Worm (Caenorhabditis elegans) whole organism, young adult: ENCODE results near the gene srh-16.

ENCODE experiments used
- B0019.2 ChIP-seq: fragments of 200-800 bp; sonication (Bioruptor generic); conservative IDR thresholded peaks from 2 replicates; pipeline ENCODE4 v1.3.6; 2022; ENCODE audit warnings: missing genetic modification reagents, missing genetic modification characterization, missing compliant biosample characterization
- B0261.1 ChIP-seq: sonication (generic microtip); optimal IDR thresholded peaks from 2 replicates; lab custom pipeline; 2016; ENCODE audit warnings: mild to moderate bottlenecking, missing genetic modification characterization, moderate library complexity, missing compliant biosample characterization
- B0336.3 ChIP-seq: fragments of 200-800 bp; sonication (Bioruptor generic); IDR thresholded peaks from 2 replicates; pipeline ENCODE4 v1.3.6; 2022; ENCODE audit warnings: missing genetic modification characterization, missing compliant biosample characterization
- C06A6.2 ChIP-seq: fragments of 200-800 bp; sonication (Bioruptor generic); conservative IDR thresholded peaks from 2 replicates; pipeline ENCODE4 v1.3.6; 2022; ENCODE audit warnings: missing genetic modification characterization, missing compliant biosample characterization
- C17E4.6 ChIP-seq: fragments of 200-800 bp; sonication (Bioruptor generic); IDR thresholded peaks from 2 replicates; pipeline ENCODE4 v1.3.6; 2022; ENCODE audit warnings: missing genetic modification reagents, missing genetic modification characterization, missing compliant biosample characterization
- D2030.7 ChIP-seq: fragments of 200-800 bp; sonication (Bioruptor generic); IDR thresholded peaks from 2 replicates; pipeline ENCODE4 v1.3.6; 2022; ENCODE audit warnings: missing genetic modification reagents, missing genetic modification characterization, missing compliant biosample characterization
- F23B12.7 ChIP-seq: sonication (generic microtip); optimal IDR thresholded peaks from 2 replicates; lab custom pipeline; 2017; ENCODE audit warnings: missing genetic modification characterization, mild to moderate bottlenecking, missing compliant biosample characterization, antibody characterized with exemption, moderate library complexity; ENCODE audit not compliant: insufficient read depth
- F37B4.10 ChIP-seq: fragments of 200-800 bp; sonication (Bioruptor generic); IDR thresholded peaks from 2 replicates; pipeline ENCODE4 v1.3.6; 2022; ENCODE audit warnings: missing genetic modification characterization, missing compliant biosample characterization
- F49E8.2 ChIP-seq: sonication (generic microtip); optimal IDR thresholded peaks from 3 replicates; lab custom pipeline; 2017; ENCODE audit warnings: missing genetic modification characterization, mild to moderate bottlenecking, missing compliant biosample characterization, antibody characterized with exemption, moderate library complexity; ENCODE audit not compliant: insufficient read depth
- K11D2.4 ChIP-seq: fragments of 200-800 bp; sonication (Bioruptor generic); IDR thresholded peaks from 2 replicates; pipeline ENCODE4 v1.3.6; 2022; ENCODE audit warnings: missing genetic modification reagents, missing genetic modification characterization, missing compliant biosample characterization
- K12H6.12 ChIP-seq: fragments of 200-800 bp; sonication (Bioruptor generic); optimal IDR thresholded peaks from 2 replicates; lab custom pipeline; 2018; ENCODE audit warnings: mild to moderate bottlenecking, missing genetic modification characterization, missing compliant biosample characterization
- Y53F4B.3 ChIP-seq: fragments of 200-800 bp; sonication (Bioruptor generic); IDR thresholded peaks from 2 replicates; pipeline ENCODE4 v1.3.6; 2022; ENCODE audit warnings: missing genetic modification reagents, missing genetic modification characterization, missing compliant biosample characterization
- Y56A3A.18 ChIP-seq: fragments of 200-800 bp; sonication (Bioruptor generic); IDR thresholded peaks from 2 replicates; pipeline ENCODE4 v1.3.6; 2022; ENCODE audit warnings: missing genetic modification reagents, missing genetic modification characterization, missing compliant biosample characterization
- ama-1 ChIP-seq, 3 experiments: fragments of 150-350 bp in 1 of 3; sonication (generic microtip) in 2 of 3; optimal IDR thresholded peaks; 2 replicates each; lab custom pipeline; 2014 to 2018; ENCODE audit warnings: missing biosample characterization in 2 of 3, missing genetic modification characterization in 2 of 3, missing genetic modification reagents in 2 of 3
- aptf-3 ChIP-seq: fragments of 200-800 bp; sonication (Bioruptor generic); IDR thresholded peaks from 2 replicates; pipeline ENCODE4 v1.3.6; 2022; ENCODE audit warnings: missing genetic modification characterization, missing compliant biosample characterization
- athp-1 ChIP-seq: sonication (generic microtip); optimal IDR thresholded peaks from 2 replicates; lab custom pipeline; 2017; ENCODE audit warnings: mild to moderate bottlenecking, missing genetic modification characterization, missing compliant biosample characterization
- ccch-3 ChIP-seq: fragments of 200-800 bp; sonication (Bioruptor generic); optimal IDR thresholded peaks from 2 replicates; lab custom pipeline; 2018; ENCODE audit warnings: mild to moderate bottlenecking, missing genetic modification characterization, missing compliant biosample characterization
- cebp-1 ChIP-seq, 2 experiments: fragments of 200-800 bp in 1 of 2; sonication (Bioruptor generic) in 1 of 2; sonication (generic microtip) in 1 of 2; IDR thresholded peaks in 1 of 2; optimal IDR thresholded peaks in 1 of 2; 2 replicates each; pipeline versions ENCODE4 v1.3.6 to Lab custom; 2017 to 2022; ENCODE audit warnings: missing compliant biosample characterization in 2 of 2, missing genetic modification characterization in 2 of 2, mild to moderate bottlenecking in 1 of 2, missing genetic modification reagents in 1 of 2, moderate library complexity in 1 of 2
- ceh-27 ChIP-seq: fragments of 200-800 bp; sonication (Bioruptor generic); optimal IDR thresholded peaks from 2 replicates; lab custom pipeline; 2018; ENCODE audit warnings: mild to moderate bottlenecking, missing genetic modification characterization, moderate library complexity, missing compliant biosample characterization
- ceh-40 ChIP-seq: fragments of 200-800 bp; sonication (Bioruptor generic); IDR thresholded peaks from 2 replicates; pipeline ENCODE4 v1.3.6; 2022; ENCODE audit warnings: missing genetic modification characterization, missing compliant biosample characterization
- ceh-91 ChIP-seq: fragments of 200-800 bp; sonication (Bioruptor generic); IDR thresholded peaks from 2 replicates; pipeline ENCODE4 v1.3.6; 2022; ENCODE audit warnings: missing genetic modification reagents, missing genetic modification characterization, missing compliant biosample characterization
- dox-1 ChIP-seq: fragments of 200-800 bp; sonication (Bioruptor generic); IDR thresholded peaks from 2 replicates; pipeline ENCODE4 v1.3.6; 2022; ENCODE audit warnings: missing genetic modification reagents, missing genetic modification characterization, missing compliant biosample characterization
- dpl-1 ChIP-seq: fragments of 150-350 bp; optimal IDR thresholded peaks from 2 replicates; lab custom pipeline; 2014; ENCODE audit warnings: missing biosample characterization, missing genetic modification reagents, missing genetic modification characterization
- gei-17 ChIP-seq: fragments of 200-800 bp; sonication (Bioruptor generic); optimal IDR thresholded peaks from 2 replicates; lab custom pipeline; 2018; ENCODE audit warnings: mild to moderate bottlenecking, missing genetic modification characterization, missing compliant biosample characterization
- hlh-26 ChIP-seq: fragments of 200-800 bp; sonication (Bioruptor generic); conservative IDR thresholded peaks from 2 replicates; pipeline ENCODE4 v1.3.6; 2022; ENCODE audit warnings: missing genetic modification reagents, missing genetic modification characterization, missing compliant biosample characterization
- hmg-1.2 ChIP-seq: fragments of 200-800 bp; sonication (Bioruptor generic); IDR thresholded peaks from 2 replicates; pipeline ENCODE4 v1.3.6; 2022; ENCODE audit warnings: missing genetic modification reagents, missing genetic modification characterization, missing compliant biosample characterization
- hrde-1 ChIP-seq: sonication (generic microtip); optimal IDR thresholded peaks from 2 replicates; lab custom pipeline; 2016; ENCODE audit warnings: missing genetic modification characterization, mild to moderate bottlenecking, missing compliant biosample characterization, moderate library complexity, missing genotype, missing genetic modification reagents, borderline replicate concordance
- let-607 ChIP-seq, 2 experiments: fragments of 200-800 bp in 1 of 2; sonication (Bioruptor generic) in 1 of 2; sonication (generic microtip) in 1 of 2; optimal IDR thresholded peaks; 2 replicates each; lab custom pipeline; 2016 to 2018; ENCODE audit warnings: mild to moderate bottlenecking in 2 of 2, missing compliant biosample characterization in 2 of 2, missing genetic modification characterization in 2 of 2, moderate library complexity in 2 of 2, missing genotype in 1 of 2
- lin-54 ChIP-seq: fragments of 200-800 bp; sonication (Bioruptor generic); optimal IDR thresholded peaks from 2 replicates; lab custom pipeline; 2018; ENCODE audit warnings: mild to moderate bottlenecking, missing genetic modification characterization, missing compliant biosample characterization
- lsy-27 ChIP-seq: sonication (generic microtip); optimal IDR thresholded peaks from 2 replicates; lab custom pipeline; 2017; ENCODE audit warnings: missing genetic modification characterization, mild to moderate bottlenecking, missing compliant biosample characterization, antibody characterized with exemption, missing genotype, borderline replicate concordance; ENCODE audit not compliant: insufficient read depth
- madf-3 ChIP-seq: fragments of 200-800 bp; sonication (Bioruptor generic); IDR thresholded peaks from 2 replicates; pipeline ENCODE4 v1.3.6; 2022; ENCODE audit warnings: missing genetic modification reagents, missing genetic modification characterization, missing compliant biosample characterization
- madf-6 ChIP-seq: fragments of 200-800 bp; sonication (Bioruptor generic); IDR thresholded peaks from 2 replicates; pipeline ENCODE4 v1.3.6; 2022; ENCODE audit warnings: missing genetic modification reagents, missing genetic modification characterization, missing compliant biosample characterization
- nfya-2 ChIP-seq: fragments of 200-800 bp; sonication (Bioruptor generic); IDR thresholded peaks from 2 replicates; pipeline ENCODE4 v1.3.6; 2022; ENCODE audit warnings: missing genetic modification reagents, missing genetic modification characterization, missing compliant biosample characterization
- nfyb-1 ChIP-seq: fragments of 200-800 bp; sonication (Bioruptor generic); IDR thresholded peaks from 2 replicates; pipeline ENCODE4 v1.3.6; 2022; ENCODE audit warnings: missing genetic modification reagents, missing genetic modification characterization, missing compliant biosample characterization
- nhr-120 ChIP-seq: fragments of 200-800 bp; sonication (Bioruptor generic); IDR thresholded peaks from 2 replicates; pipeline ENCODE4 v1.3.6; 2022; ENCODE audit warnings: missing genetic modification characterization, missing compliant biosample characterization
- nhr-179 ChIP-seq: sonication (generic microtip); optimal IDR thresholded peaks from 2 replicates; lab custom pipeline; 2016; ENCODE audit warnings: mild to moderate bottlenecking, missing genetic modification characterization, missing compliant biosample characterization
- rpc-1 ChIP-seq, 2 experiments: fragments of 150-350 bp in 1 of 2; sonication (generic microtip) in 1 of 2; optimal IDR thresholded peaks; 2 replicates each; lab custom pipeline; 2014 to 2018; ENCODE audit warnings: missing biosample characterization in 1 of 2, missing genetic modification characterization in 1 of 2, missing genetic modification reagents in 1 of 2, missing genotype in 1 of 2
- sea-2 ChIP-seq: fragments of 200-800 bp; sonication (Bioruptor generic); IDR thresholded peaks from 2 replicates; pipeline ENCODE4 v1.3.6; 2022; ENCODE audit warnings: missing genetic modification characterization, missing compliant biosample characterization
- snpc-1.1 ChIP-seq: sonication (generic microtip); optimal IDR thresholded peaks from 2 replicates; lab custom pipeline; 2017; ENCODE audit warnings: missing genetic modification characterization, mild to moderate bottlenecking, missing compliant biosample characterization, antibody characterized with exemption, moderate library complexity, missing genotype, missing genetic modification reagents; ENCODE audit not compliant: insufficient read depth
- snpc-3.4 ChIP-seq: sonication (generic microtip); optimal IDR thresholded peaks from 2 replicates; lab custom pipeline; 2017; ENCODE audit warnings: missing genetic modification characterization, mild to moderate bottlenecking, missing compliant biosample characterization, antibody characterized with exemption, moderate library complexity, missing genotype, missing genetic modification reagents
- sptf-2 ChIP-seq: fragments of 200-800 bp; sonication (Bioruptor generic); optimal IDR thresholded peaks from 2 replicates; lab custom pipeline; 2018; ENCODE audit warnings: mild to moderate bottlenecking, missing genetic modification characterization, missing compliant biosample characterization
- tbp1 ChIP-seq: fragments of 200-800 bp; sonication (Bioruptor generic); optimal IDR thresholded peaks from 2 replicates; lab custom pipeline; 2018; ENCODE audit warnings: mild to moderate bottlenecking, missing genetic modification characterization, missing compliant biosample characterization
- tbx-9 ChIP-seq: sonication (generic microtip); optimal IDR thresholded peaks from 2 replicates; lab custom pipeline; 2016; ENCODE audit warnings: borderline replicate concordance, missing genetic modification characterization, inconsistent platforms, missing compliant biosample characterization
- zim-3 ChIP-seq: sonication (generic microtip); optimal IDR thresholded peaks from 2 replicates; lab custom pipeline; 2017; ENCODE audit warnings: mild to moderate bottlenecking, missing genetic modification characterization, moderate library complexity, missing compliant biosample characterization
- ztf-18 ChIP-seq: sonication (generic microtip); optimal IDR thresholded peaks from 2 replicates; lab custom pipeline; 2016; ENCODE audit warnings: missing genotype, mild to moderate bottlenecking, missing genetic modification characterization, missing compliant biosample characterization

srh-16 gene

ce11 chrV:12317894-12318553, 26.4 kb downstream of the srh-16 start, which contains the start of the genes R04F11.5 and R04F11.2 (continued):
- TF ChIP-seq aptf-3 (no peak), lin-54 (GFP tag; lab: Kevin White, UChicago) (peak; percentile 77), C06A6.2 (no peak), cebp-1 (GFP tag; IDR thresholded peaks at IDR 0.05; lab: Robert Waterston, UW) (no peak), cebp-1 (tag; optimal IDR thresholded peaks at IDR 0.05; lab: Kevin White, UChicago) (peak; percentile 52), K12H6.12 (tag; lab: Kevin White, UChicago) (no peak), D2030.7 (GFP tag; lab: Robert Waterston, UW) (peak; percentile 58), zim-3 (no peak), ceh-40 (GFP tag; lab: Robert Waterston, UW) (no peak), nfya-2 (GFP tag; lab: Robert Waterston, UW) (no peak), C17E4.6 (GFP tag; lab: Robert Waterston, UW) (no peak), sptf-2 (GFP tag; lab: Kevin White, UChicago) (no peak), tbp1 (GFP tag; lab: Kevin White, UChicago) (peak; percentile 60), sea-2 (GFP tag; lab: Robert Waterston, UW) (no peak), hmg-1.2 (GFP tag; lab: Robert Waterston, UW) (peak; percentile 58), ama-1 (optimal IDR thresholded peaks at IDR 0.05; lab: Kevin White, UChicago) (no peak), ama-1 (GFP tag; optimal IDR thresholded peaks at IDR 0.05; lab: Kevin White, UChicago) (no peak), B0336.3 (no peak), B0261.1 (tag; lab: Kevin White, UChicago) (no peak), madf-3 (GFP tag; lab: Robert Waterston, UW) (0 out of 2 replicates have a peak, but pooled peaks have one; percentile 60), lsy-27 (tag; lab: Kevin White, UChicago) (peak; percentile 32), K11D2.4 (GFP tag; lab: Robert Waterston, UW) (no peak), ztf-18 (tag; lab: Kevin White, UChicago) (peak; percentile 83), B0019.2 (GFP tag; lab: Robert Waterston, UW) (no peak), Y53F4B.3 (GFP tag; lab: Robert Waterston, UW) (no peak), nfyb-1 (GFP tag; lab: Robert Waterston, UW) (peak; percentile 36; the same call in 1 of the 2 replicates), ceh-91 (peak; percentile 81), ccch-3 (GFP tag; lab: Kevin White, UChicago) (no peak), Y56A3A.18 (GFP tag; lab: Robert Waterston, UW) (no peak), F49E8.2 (tag; lab: Kevin White, UChicago) (peak; percentile 64), gei-17 (no peak), athp-1 (no peak), F23B12.7 (tag; lab: Kevin White, UChicago) (peak; percentile 66), tbx-9 (tag; lab: Kevin White, UChicago) (no peak), nhr-179 (tag; lab: Kevin White, UChicago) (no peak), F37B4.10 (GFP tag; lab: Robert Waterston, UW) (no peak), hrde-1 (tag; lab: Kevin White, UChicago) (no peak), madf-6 (GFP tag; lab: Robert Waterston, UW) (peak; percentile 88), ceh-27 (peak; percentile 39), let-607 (tag; optimal IDR thresholded peaks at IDR 0.05; lab: Kevin White, UChicago) (no peak), snpc-3.4 (peak; percentile 67), nhr-120 (no peak), snpc-1.1 (tag; lab: Kevin White, UChicago) (peak; percentile 9), dpl-1 (peak; percentile 72), rpc-1 (optimal IDR thresholded peaks at IDR 0.05; lab: Kevin White, UChicago) (no peak), rpc-1 (tag; optimal IDR thresholded peaks at IDR 0.05; lab: Kevin White, UChicago) (no peak), hlh-26 (GFP tag; lab: Robert Waterston, UW) (no peak), dox-1 (GFP tag; lab: Robert Waterston, UW) (peak; percentile 79)
